Fruit fly (Drosophila melanogaster): Measurements from ENCODE around the gene tgo.

Gene tgo

dm6 chr3R:9051937-9052680, 32.3 kb upstream of the tgo start, which contains the start of gene Kdm2 (continued):
- no peak for TF ChIP-seq sob (GFP tag; IDR thresholded peaks at IDR 0.05)
- no peak for TF ChIP-seq CG8944 (GFP tag; optimal IDR thresholded peaks at IDR 0.05)
- no peak for TF ChIP-seq vnd (GFP tag; IDR thresholded peaks at IDR 0.05; ENCODE audit: partially characterized antibody)
- TF ChIP-seq Blimp-1 (GFP tag; optimal IDR thresholded peaks at IDR 0.05), result no peak
- no peak for TF ChIP-seq sr (GFP tag; IDR thresholded peaks at IDR 0.05)
- TF ChIP-seq HLH54F (GFP tag; optimal IDR thresholded peaks at IDR 0.05), result no peak
- no peak for TF ChIP-seq CG3995 (GFP tag; optimal IDR thresholded peaks at IDR 0.05)
- peak; percentile 3 for TF ChIP-seq Vsx1 (GFP tag; optimal IDR thresholded peaks at IDR 0.05)
- TF ChIP-seq Pdp1 (GFP tag; optimal IDR thresholded peaks at IDR 0.05), result peak in 1 of 2 experiments; percentile 19
- TF ChIP-seq pita (GFP tag; optimal IDR thresholded peaks at IDR 0.05), result no peak
- no peak for TF ChIP-seq Neu2 (GFP tag; optimal IDR thresholded peaks at IDR 0.05; ENCODE audit: borderline replicate concordance)
- TF ChIP-seq tin (GFP tag; optimal IDR thresholded peaks at IDR 0.05), result no peak
- no peak for TF ChIP-seq CG8478 (optimal IDR thresholded peaks at IDR 0.05)
- no peak for TF ChIP-seq so (GFP tag; IDR thresholded peaks at IDR 0.05)
- no peak for TF ChIP-seq HLH4C (GFP tag; IDR thresholded peaks at IDR 0.05; ENCODE audit: partially characterized antibody)
- no peak for TF ChIP-seq CG2875 (GFP tag; optimal IDR thresholded peaks at IDR 0.05)
- peak; percentile 48 for TF ChIP-seq fd102C (GFP tag; optimal IDR thresholded peaks at IDR 0.05)
- no peak for TF ChIP-seq Xrp1 (GFP tag; IDR thresholded peaks at IDR 0.05)
- TF ChIP-seq CG4617 (GFP tag; optimal IDR thresholded peaks at IDR 0.05; ENCODE audit: borderline replicate concordance), result peak; percentile 48
- TF ChIP-seq toy (GFP tag; IDR thresholded peaks at IDR 0.05), result no peak
- TF ChIP-seq CG31365 (tag; optimal IDR thresholded peaks at IDR 0.05), result peak; percentile 7
- no peak for TF ChIP-seq CG4730 (GFP tag; IDR thresholded peaks at IDR 0.05)
- TF ChIP-seq Hey (tag; optimal IDR thresholded peaks at IDR 0.05), result no peak
- no peak for TF ChIP-seq cg (GFP tag; optimal IDR thresholded peaks at IDR 0.05)
- TF ChIP-seq Abd-B (GFP tag; optimal IDR thresholded peaks at IDR 0.05), result no peak
- no peak for TF ChIP-seq PHDP (tag; optimal IDR thresholded peaks at IDR 0.05)
- TF ChIP-seq sens (GFP tag), result peak; percentile 73
- TF ChIP-seq CG10959 (GFP tag; IDR thresholded peaks at IDR 0.05), result no peak
- TF ChIP-seq CG7357 (GFP tag; IDR thresholded peaks at IDR 0.05), result no peak
- no peak for TF ChIP-seq Usf (GFP tag; optimal IDR thresholded peaks at IDR 0.05)
- TF ChIP-seq slou (GFP tag; optimal IDR thresholded peaks at IDR 0.05), result no peak
- TF ChIP-seq CG15011 (GFP tag; optimal IDR thresholded peaks at IDR 0.05), result no peak
- no peak for TF ChIP-seq en (GFP tag; optimal IDR thresholded peaks at IDR 0.05)
- no peak for TF ChIP-seq CG10274 (GFP tag; optimal IDR thresholded peaks at IDR 0.05)
- TF ChIP-seq ash1 (GFP tag; optimal IDR thresholded peaks at IDR 0.05), result no peak
- TF ChIP-seq unc-4 (GFP tag; IDR thresholded peaks at IDR 0.05; ENCODE audit: partially characterized antibody), result no peak
- no peak for TF ChIP-seq CG6272 (GFP tag; IDR thresholded peaks at IDR 0.05)
- no peak for TF ChIP-seq tx (GFP tag; optimal IDR thresholded peaks at IDR 0.05)
- no peak for TF ChIP-seq z (GFP tag; IDR thresholded peaks at IDR 0.05)
- TF ChIP-seq cwo (GFP tag; optimal IDR thresholded peaks at IDR 0.05), result no peak
- TF ChIP-seq lilli (GFP tag; optimal IDR thresholded peaks at IDR 0.05), result peak; percentile 7
- peak; percentile 30 for TF ChIP-seq CG17359 (tag; optimal IDR thresholded peaks at IDR 0.05)
- TF ChIP-seq Camta (GFP tag; optimal IDR thresholded peaks at IDR 0.05), result peak; percentile 18
- no peak for TF ChIP-seq CG15479 (GFP tag; optimal IDR thresholded peaks at IDR 0.05)
- no peak for TF ChIP-seq Dip2 (GFP tag; IDR thresholded peaks at IDR 0.05)
- TF ChIP-seq CG7271 (tag; optimal IDR thresholded peaks at IDR 0.05), result peak; percentile 81
- no peak for TF ChIP-seq pnt (GFP tag; optimal IDR thresholded peaks at IDR 0.05)
- no peak for TF ChIP-seq Atf3 (GFP tag; optimal IDR thresholded peaks at IDR 0.05)
- peak; percentile 13 for TF ChIP-seq BEAF-32 (GFP tag; optimal IDR thresholded peaks at IDR 0.05)
- TF ChIP-seq CG14014 (GFP tag; IDR thresholded peaks at IDR 0.05), result no peak

Data from whole organism, embryonic.